Worm (Caenorhabditis elegans): ENCODE results near the gene nas-31.

nas-31 gene

DNA sequence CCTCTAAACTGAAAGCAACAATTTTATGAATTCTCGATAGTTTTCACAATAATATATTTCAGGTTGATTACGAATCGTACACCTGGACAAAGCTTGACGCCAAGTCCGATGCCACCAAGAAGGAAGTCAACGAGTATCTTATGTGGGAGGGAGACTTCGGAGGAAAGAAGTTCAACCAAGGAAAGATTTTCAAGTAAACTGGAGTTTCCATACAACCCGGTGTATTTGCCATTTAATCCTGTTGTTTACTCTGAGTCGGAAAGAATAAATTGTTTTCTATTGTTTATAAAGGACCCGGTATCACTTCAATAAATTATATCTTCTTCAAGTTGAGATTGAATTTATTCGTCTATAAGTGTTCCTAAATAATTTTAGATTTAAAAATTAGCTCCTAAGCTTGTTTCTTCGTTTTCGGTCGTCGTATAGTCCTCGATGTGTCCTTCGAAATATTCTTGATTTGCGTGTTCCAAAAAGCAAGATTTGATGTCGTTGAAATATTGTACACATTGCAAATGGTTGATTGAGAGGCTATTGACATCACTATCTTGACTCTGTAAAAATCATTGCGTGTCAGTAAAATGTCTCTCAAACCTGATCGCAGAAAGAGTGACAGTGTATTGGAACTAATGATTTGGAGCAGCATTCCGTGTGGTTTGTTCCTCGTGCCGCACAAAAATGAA, 46.1 kb upstream of the nas-31 start:
- TF ChIP-seq somi-1 (GFP tag; optimal IDR thresholded peaks at IDR 0.05) (no peak), Y56A3A.18 (GFP tag; IDR thresholded peaks at IDR 0.05) (peak; percentile 39; the same call in 1 of the 2 replicates), repo-1 (tag; optimal IDR thresholded peaks at IDR 0.05) (peak; percentile 74), nhr-80 (tag; optimal IDR thresholded peaks at IDR 0.05) (peak; percentile 99), nfya-1 (tag; optimal IDR thresholded peaks at IDR 0.05; ENCODE audit: borderline replicate concordance, insufficient read depth) (no peak), attf-5 (GFP tag; optimal IDR thresholded peaks at IDR 0.05) (peak; percentile 24), madf-6 (GFP tag; IDR thresholded peaks at IDR 0.05) (peak; percentile 69), F49E8.2 (tag; optimal IDR thresholded peaks at IDR 0.05; ENCODE audit: insufficient read depth) (peak; percentile 83), lin-54 (GFP tag; optimal IDR thresholded peaks at IDR 0.05) (peak; percentile 47), Y53F4B.3 (GFP tag; IDR thresholded peaks at IDR 0.05) (no peak), nhr-179 (tag; optimal IDR thresholded peaks at IDR 0.05) (no peak), lsl-1 (GFP tag; optimal IDR thresholded peaks at IDR 0.05) (no peak), madf-8 (GFP tag; conservative IDR thresholded peaks at IDR 0.05) (no peak), snpc-4 (GFP tag; optimal IDR thresholded peaks at IDR 0.05) (no peak), snpc-4 (tag; optimal IDR thresholded peaks at IDR 0.05) (peak in 1 of 4 experiments; percentile 51), Y79H2A.3 (GFP tag; conservative IDR thresholded peaks at IDR 0.05) (no peak), ztf-22 (GFP tag; optimal IDR thresholded peaks at IDR 0.05) (peak; percentile 41), lin-26 (GFP tag; IDR thresholded peaks at IDR 0.05) (peak; percentile 17; the same call in 1 of the 2 replicates), atf-7 (tag; optimal IDR thresholded peaks at IDR 0.05) (peak; percentile 78), T07F8.4 (tag; optimal IDR thresholded peaks at IDR 0.05) (peak; percentile 38), madf-3 (GFP tag; IDR thresholded peaks at IDR 0.05) (0 out of 2 replicates have a peak, but pooled peaks have one; percentile 15), ceh-27 (GFP tag; optimal IDR thresholded peaks at IDR 0.05) (no peak), ztf-3 (GFP tag; optimal IDR thresholded peaks at IDR 0.05) (no peak), hrde-1 (tag; optimal IDR thresholded peaks at IDR 0.05; ENCODE audit: borderline replicate concordance) (peak; percentile 43), hmg-20 (GFP tag; IDR thresholded peaks at IDR 0.05) (no peak), chd-7 (tag; optimal IDR thresholded peaks at IDR 0.05) (peak; percentile 57), pha-4 (tag; optimal IDR thresholded peaks at IDR 0.05) (peak; percentile 89), F37B4.10 (GFP tag; IDR thresholded peaks at IDR 0.05) (no peak), him-1 (tag; optimal IDR thresholded peaks at IDR 0.05) (peak; percentile 76), Y53G8AR.9 (GFP tag; conservative IDR thresholded peaks at IDR 0.05) (0 out of 2 replicates have a peak, but pooled peaks have one; percentile 66), ceh-58 (GFP tag; IDR thresholded peaks at IDR 0.05) (no peak), ztf-26 (tag; optimal IDR thresholded peaks at IDR 0.05) (no peak), ceh-79 (tag; optimal IDR thresholded peaks at IDR 0.05) (no peak), attf-6 (GFP tag; IDR thresholded peaks at IDR 0.05) (0 out of 2 replicates have a peak, but pooled peaks have one; percentile 13), ets-4 (GFP tag; optimal IDR thresholded peaks at IDR 0.05) (peak; percentile 72), nhr-120 (GFP tag; IDR thresholded peaks at IDR 0.05) (0 out of 2 replicates have a peak, but pooled peaks have one; percentile 10), F57C9.4 (tag; optimal IDR thresholded peaks at IDR 0.05) (no peak), bed-1 (GFP tag; IDR thresholded peaks at IDR 0.05) (no peak), F52B5.7 (tag; optimal IDR thresholded peaks at IDR 0.05) (no peak), ZK185.1 (tag; optimal IDR thresholded peaks at IDR 0.05; ENCODE audit: poor library complexity, severe bottlenecking) (peak; percentile 27), lir-1 (GFP tag; conservative IDR thresholded peaks at IDR 0.05) (no peak), ceh-100 (GFP tag; IDR thresholded peaks at IDR 0.05) (0 out of 2 replicates have a peak, but pooled peaks have one; percentile 18), tbx-9 (tag; optimal IDR thresholded peaks at IDR 0.05; ENCODE audit: borderline replicate concordance) (no peak), F57A8.1 (GFP tag; optimal IDR thresholded peaks at IDR 0.05) (no peak), let-607 (tag; optimal IDR thresholded peaks at IDR 0.05) (peak; percentile 98 to 99), ztf-18 (tag; optimal IDR thresholded peaks at IDR 0.05) (no peak), C17E4.6 (GFP tag; IDR thresholded peaks at IDR 0.05) (no peak)

Data from whole organism, young adult.